Worm (Caenorhabditis elegans) whole organism, L2 larva: ENCODE data around the gene Y45G5AM.5.

Source experiments
- dmd-4 ChIP-seq: sonication (generic microtip); optimal IDR thresholded peaks from 2 replicates; lab custom pipeline; 2017; ENCODE audit warnings: missing biosample characterization, missing genetic modification characterization
- nhr-23 ChIP-seq: fragments of 150-350 bp; optimal IDR thresholded peaks from 2 replicates; lab custom pipeline; 2014; ENCODE audit warnings: missing biosample characterization, missing genetic modification reagents, missing genetic modification characterization
- skn-1 ChIP-seq: sonication (generic microtip); optimal IDR thresholded peaks from 2 replicates; lab custom pipeline; 2017; ENCODE audit warnings: missing biosample characterization, missing genetic modification characterization
- ztf-1 ChIP-seq: fragments of 200-800 bp; sonication (Bioruptor generic); conservative IDR thresholded peaks from 2 replicates; pipeline ENCODE4 v1.3.6; 2022; ENCODE audit warnings: missing genetic modification characterization, missing compliant biosample characterization

- no peak for TF ChIP-seq nhr-23 (tag; lab: Kevin White, UChicago)
- TF ChIP-seq ztf-1 (GFP tag; lab: Robert Waterston, UW): no peak
- TF ChIP-seq dmd-4 (tag; lab: Kevin White, UChicago): no peak
- TF ChIP-seq skn-1 (tag; lab: Kevin White, UChicago): no peak
These were observed 41.9 kb upstream of the Y45G5AM.5 start, which contains the start of gene T05B4.9 for ce11 chrV:4118332-4118731.
